Worm (Caenorhabditis elegans) whole organism, L2 larva: ENCODE data around the gene misc-1.

Experiments used
- ZK546.5 ChIP-seq: sonication (generic microtip); optimal IDR thresholded peaks from 2 replicates; lab custom pipeline; 2017; ENCODE audit warnings: missing biosample characterization, missing genetic modification characterization
- blmp-1 ChIP-seq: sonication (generic microtip); optimal IDR thresholded peaks from 2 replicates; lab custom pipeline; 2017; ENCODE audit warnings: missing genetic modification characterization, mild to moderate bottlenecking, missing compliant biosample characterization, antibody characterized with exemption, moderate library complexity; ENCODE audit not compliant: insufficient read depth
- mdl-1 ChIP-seq, 2 experiments: fragments of 150-350 bp in 1 of 2; sonication (generic microtip) in 1 of 2; optimal IDR thresholded peaks; 2 replicates each; lab custom pipeline; 2017; ENCODE audit warnings: missing biosample characterization in 2 of 2, missing genetic modification characterization in 2 of 2
- nhr-11 ChIP-seq: fragments of 150-350 bp; optimal IDR thresholded peaks from 2 replicates; lab custom pipeline; 2014; ENCODE audit warnings: missing biosample characterization, missing genetic modification characterization

DNA sequence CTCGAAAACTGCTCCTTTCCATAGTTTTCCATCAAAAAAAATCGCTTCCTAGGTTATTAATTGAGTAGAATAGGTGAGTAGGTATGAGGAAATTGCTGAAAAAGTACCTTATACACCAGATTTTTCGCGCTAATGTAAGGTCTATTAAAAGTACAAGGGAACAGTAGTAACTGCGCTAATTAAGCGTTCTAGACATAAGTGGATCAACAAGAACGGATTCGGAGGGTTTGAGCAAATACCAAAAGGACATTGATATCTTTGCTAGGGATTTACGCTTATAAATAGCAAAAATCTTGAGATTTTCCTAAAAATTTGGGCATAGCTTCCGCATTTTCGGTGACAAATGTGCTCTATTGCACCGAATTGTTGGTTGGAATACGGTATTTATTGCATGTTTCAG is 12.6 kb upstream of the misc-1 start, which contains the start of gene B0432.7:
- TF ChIP-seq mdl-1 (tag; optimal IDR thresholded peaks at IDR 0.05; lab: Kevin White, UChicago), result no peak
- TF ChIP-seq nhr-11, result no peak
- TF ChIP-seq blmp-1, result no peak
- TF ChIP-seq ZK546.5 (tag; lab: Kevin White, UChicago), result no peak
